Worm (Caenorhabditis elegans) whole organism, L4 larva: Measurements from ENCODE around the gene D1054.1.

ENCODE experiments used
- F37D6.2 ChIP-seq: sonication (generic microtip); optimal IDR thresholded peaks from 2 replicates; lab custom pipeline; 2016; ENCODE audit warnings: mild to moderate bottlenecking, missing genetic modification characterization, missing compliant biosample characterization
- R02D3.7 ChIP-seq: fragments of 150-350 bp; sonication (generic microtip); optimal IDR thresholded peaks from 3 replicates; lab custom pipeline; 2014; ENCODE audit warnings: missing biosample characterization, missing genetic modification characterization
- T20F7.1 ChIP-seq: fragments of 200-800 bp; sonication (Bioruptor generic); optimal IDR thresholded peaks from 2 replicates; lab custom pipeline; 2018; ENCODE audit warnings: mild to moderate bottlenecking, missing genetic modification characterization, missing compliant biosample characterization
- Y48G9A.11 ChIP-seq: fragments of 200-800 bp; sonication (Bioruptor generic); IDR thresholded peaks from 2 replicates; pipeline ENCODE4 v1.3.6; 2022; ENCODE audit warnings: missing genetic modification reagents, missing genetic modification characterization, missing compliant biosample characterization
- ZK337.2 ChIP-seq: fragments of 200-800 bp; sonication (Bioruptor generic); IDR thresholded peaks from 2 replicates; pipeline ENCODE4 v1.3.6; 2022; ENCODE audit warnings: missing genetic modification reagents, missing genetic modification characterization, missing compliant biosample characterization
- aha-1 ChIP-seq: fragments of 150-350 bp; peaks from one replicate; lab custom pipeline; 2014; ENCODE audit warnings: missing biosample characterization, missing genetic modification characterization
- aly-2 ChIP-seq: sonication (generic microtip); optimal IDR thresholded peaks from 2 replicates; lab custom pipeline; 2018; ENCODE audit warnings: missing biosample characterization, missing genetic modification characterization
- ama-1 ChIP-seq: fragments of 150-350 bp; optimal IDR thresholded peaks from 2 replicates; lab custom pipeline; 2014; ENCODE audit warnings: inconsistent platforms, mixed read lengths
- ceh-20 ChIP-seq: fragments of 200-800 bp; sonication (Bioruptor generic); IDR thresholded peaks from 2 replicates; pipeline ENCODE4 v1.3.6; 2022; ENCODE audit warnings: missing genetic modification reagents, missing genetic modification characterization, missing compliant biosample characterization
- ceh-28 ChIP-seq: fragments of 150-350 bp; optimal IDR thresholded peaks from 2 replicates; lab custom pipeline; 2014; ENCODE audit warnings: missing biosample characterization, missing genetic modification reagents, missing genetic modification characterization
- ceh-32 ChIP-seq: sonication (generic microtip); optimal IDR thresholded peaks from 2 replicates; lab custom pipeline; 2016; ENCODE audit warnings: mild to moderate bottlenecking, missing genetic modification characterization, missing compliant biosample characterization; ENCODE audit not compliant: poor library complexity
- ceh-44 ChIP-seq: fragments of 200-800 bp; sonication (Bioruptor generic); IDR thresholded peaks from 2 replicates; pipeline ENCODE4 v1.3.6; 2022; ENCODE audit warnings: missing genetic modification reagents, missing genetic modification characterization, missing compliant biosample characterization
- ceh-62 ChIP-seq: sonication (generic microtip); optimal IDR thresholded peaks from 2 replicates; lab custom pipeline; 2017; ENCODE audit warnings: missing biosample characterization, missing genetic modification characterization
- ceh-82 ChIP-seq: sonication (generic microtip); optimal IDR thresholded peaks from 2 replicates; lab custom pipeline; 2017; ENCODE audit warnings: missing biosample characterization, missing genetic modification characterization
- ces-1 ChIP-seq: fragments of 150-350 bp; sonication (generic microtip); optimal IDR thresholded peaks from 4 replicates; lab custom pipeline; 2014; ENCODE audit warnings: missing biosample characterization, missing genetic modification reagents, missing genetic modification characterization
- cey-2 ChIP-seq: sonication (generic microtip); optimal IDR thresholded peaks from 3 replicates; lab custom pipeline; 2017; ENCODE audit warnings: missing genetic modification characterization, mild to moderate bottlenecking, missing compliant biosample characterization, antibody characterized with exemption, borderline replicate concordance; ENCODE audit not compliant: insufficient read depth
- daf-16 ChIP-seq, 3 experiments: sonication (generic microtip); optimal IDR thresholded peaks; 2 replicates each; lab custom pipeline; 2016 to 2017; ENCODE audit warnings: missing genetic modification characterization in 3 of 3, missing genetic modification reagents in 3 of 3, mild to moderate bottlenecking in 2 of 3, missing compliant biosample characterization in 2 of 3, missing biosample characterization in 1 of 3, moderate library complexity in 1 of 3
- dmd-8 ChIP-seq: fragments of 200-800 bp; sonication (Bioruptor generic); IDR thresholded peaks from 2 replicates; pipeline ENCODE4 v1.3.6; 2022; ENCODE audit warnings: missing genetic modification characterization, missing compliant biosample characterization
- dve-1 ChIP-seq: sonication (generic microtip); optimal IDR thresholded peaks from 2 replicates; lab custom pipeline; 2017; ENCODE audit warnings: antibody characterized with exemption, mild to moderate bottlenecking, missing genetic modification characterization, missing compliant biosample characterization; ENCODE audit not compliant: insufficient read depth
- fkh-10 ChIP-seq: fragments of 150-350 bp; optimal IDR thresholded peaks from 2 replicates; lab custom pipeline; 2014; ENCODE audit warnings: missing biosample characterization, missing genetic modification reagents, missing genetic modification characterization
- hlh-11 ChIP-seq: fragments of 200-800 bp; sonication (Bioruptor generic); optimal IDR thresholded peaks from 2 replicates; lab custom pipeline; 2018; ENCODE audit warnings: mild to moderate bottlenecking, missing genetic modification characterization, missing compliant biosample characterization
- hlh-30 ChIP-seq: sonication (generic microtip); optimal IDR thresholded peaks from 2 replicates; lab custom pipeline; 2017; ENCODE audit warnings: antibody characterized with exemption, mild to moderate bottlenecking, missing genetic modification characterization, missing compliant biosample characterization; ENCODE audit not compliant: insufficient read depth
- lim-7 ChIP-seq: fragments of 200-800 bp; sonication (Bioruptor generic); IDR thresholded peaks from 2 replicates; pipeline ENCODE4 v1.3.6; 2022; ENCODE audit warnings: missing genetic modification characterization, missing compliant biosample characterization
- lin-13 ChIP-seq: fragments of 150-350 bp; optimal IDR thresholded peaks from 2 replicates; lab custom pipeline; 2014; ENCODE audit warnings: missing biosample characterization, missing genetic modification reagents, missing genetic modification characterization
- lin-38 ChIP-seq: fragments of 200-800 bp; sonication (Bioruptor generic); IDR thresholded peaks from 2 replicates; pipeline ENCODE4 v1.3.6; 2022; ENCODE audit warnings: missing genetic modification reagents, missing genetic modification characterization, missing compliant biosample characterization
- madf-9 ChIP-seq: fragments of 200-800 bp; sonication (Bioruptor generic); conservative IDR thresholded peaks from 2 replicates; pipeline ENCODE4 v1.3.6; 2022; ENCODE audit warnings: missing genetic modification reagents, missing genetic modification characterization, missing compliant biosample characterization
- mdl-1 ChIP-seq, 2 experiments: fragments of 150-350 bp in 1 of 2; sonication (generic microtip) in 1 of 2; optimal IDR thresholded peaks; 2 replicates each; lab custom pipeline; 2014 to 2017; ENCODE audit warnings: missing biosample characterization in 2 of 2, missing genetic modification characterization in 2 of 2
- mdt-29 ChIP-seq: fragments of 200-800 bp; sonication (Bioruptor generic); IDR thresholded peaks from 2 replicates; pipeline ENCODE4 v1.3.6; 2022; ENCODE audit warnings: missing genetic modification reagents, missing genetic modification characterization, missing compliant biosample characterization
- mep-1 ChIP-seq: fragments of 150-350 bp; sonication (generic microtip); optimal IDR thresholded peaks from 3 replicates; lab custom pipeline; 2014; ENCODE audit warnings: missing biosample characterization, missing genetic modification characterization
- nhr-102 ChIP-seq: sonication (generic microtip); optimal IDR thresholded peaks from 2 replicates; lab custom pipeline; 2016; ENCODE audit warnings: mild to moderate bottlenecking, missing genetic modification characterization, moderate library complexity, missing compliant biosample characterization
- nhr-11 ChIP-seq: fragments of 150-350 bp; optimal IDR thresholded peaks from 2 replicates; lab custom pipeline; 2014; ENCODE audit warnings: missing biosample characterization, missing genetic modification characterization
- nhr-237 ChIP-seq: sonication (generic microtip); optimal IDR thresholded peaks from 2 replicates; lab custom pipeline; 2017; ENCODE audit warnings: missing biosample characterization, missing genetic modification characterization
- nhr-28 ChIP-seq: fragments of 150-350 bp; optimal IDR thresholded peaks from 2 replicates; lab custom pipeline; 2014; ENCODE audit warnings: missing biosample characterization, missing genetic modification characterization
- nhr-41 ChIP-seq: fragments of 200-800 bp; sonication (Bioruptor generic); IDR thresholded peaks from 2 replicates; pipeline ENCODE4 v1.3.6; 2022; ENCODE audit warnings: missing genetic modification reagents, missing genetic modification characterization, missing compliant biosample characterization
- nhr-42 ChIP-seq: fragments of 200-800 bp; sonication (Bioruptor generic); IDR thresholded peaks from 2 replicates; pipeline ENCODE4 v1.3.6; 2022; ENCODE audit warnings: missing genetic modification characterization, missing compliant biosample characterization
- nhr-48 ChIP-seq: sonication (generic microtip); optimal IDR thresholded peaks from 2 replicates; lab custom pipeline; 2016; ENCODE audit warnings: mild to moderate bottlenecking, missing genetic modification characterization, missing compliant biosample characterization
- nhr-77 ChIP-seq: fragments of 150-350 bp; optimal IDR thresholded peaks from 2 replicates; lab custom pipeline; 2014; ENCODE audit warnings: missing biosample characterization, missing genetic modification characterization
- pha-4 ChIP-seq, 2 experiments: fragments of 150-350 bp in 1 of 2; fragments of 200-800 bp in 1 of 2; sonication (Bioruptor generic) in 1 of 2; IDR thresholded peaks in 1 of 2; optimal IDR thresholded peaks in 1 of 2; 2 replicates each; pipeline versions ENCODE4 v1.3.6 to Lab custom; 2014 to 2022; ENCODE audit warnings: missing genetic modification characterization in 2 of 2, missing genetic modification reagents in 2 of 2, missing biosample characterization in 1 of 2, missing compliant biosample characterization in 1 of 2
- php-3 ChIP-seq: fragments of 200-800 bp; sonication (Bioruptor generic); IDR thresholded peaks from 2 replicates; pipeline ENCODE4 v1.3.6; 2022; ENCODE audit warnings: missing genetic modification reagents, missing genetic modification characterization, missing compliant biosample characterization
- pqm-1 ChIP-seq: sonication (generic microtip); optimal IDR thresholded peaks from 2 replicates; lab custom pipeline; 2017; ENCODE audit warnings: missing biosample characterization, missing genetic modification characterization
- rbr-2 ChIP-seq: sonication (generic microtip); optimal IDR thresholded peaks from 2 replicates; lab custom pipeline; 2016; ENCODE audit warnings: missing genotype, missing genetic modification characterization, missing compliant biosample characterization
- saeg-2 ChIP-seq: fragments of 200-800 bp; sonication (Bioruptor generic); IDR thresholded peaks from 2 replicates; pipeline ENCODE4 v1.3.6; 2022; ENCODE audit warnings: missing genetic modification reagents, missing genetic modification characterization, missing compliant biosample characterization
- skn-1 ChIP-seq: fragments of 150-350 bp; optimal IDR thresholded peaks from 2 replicates; lab custom pipeline; 2014; ENCODE audit warnings: missing biosample characterization, missing genetic modification characterization
- spr-1 ChIP-seq: sonication (generic microtip); optimal IDR thresholded peaks from 2 replicates; lab custom pipeline; 2016; ENCODE audit warnings: mild to moderate bottlenecking, missing genetic modification characterization, missing compliant biosample characterization
- tag-97 ChIP-seq: fragments of 200-800 bp; sonication (Bioruptor generic); IDR thresholded peaks from 2 replicates; pipeline ENCODE4 v1.3.6; 2022; ENCODE audit warnings: missing genetic modification characterization, missing compliant biosample characterization
- tra-1 ChIP-seq: fragments of 200-800 bp; sonication (Bioruptor generic); IDR thresholded peaks from 2 replicates; pipeline ENCODE4 v1.3.6; 2022; ENCODE audit warnings: missing genetic modification reagents, missing genetic modification characterization, missing compliant biosample characterization
- unc-39 ChIP-seq: sonication (generic microtip); optimal IDR thresholded peaks from 2 replicates; lab custom pipeline; 2017; ENCODE audit warnings: missing biosample characterization, missing genetic modification characterization
- unc-62 ChIP-seq, 3 experiments: fragments of 150-350 bp in 1 of 3; sonication (generic microtip); optimal IDR thresholded peaks in 2 of 3; peaks in 1 of 3; 1 replicate in 1 of 3; 2 replicates in 2 of 3; lab custom pipeline; 2014 to 2017; ENCODE audit warnings: missing biosample characterization in 3 of 3, missing genetic modification characterization in 3 of 3, missing genetic modification reagents in 3 of 3, missing genotype in 1 of 3
- zfp-3 ChIP-seq: fragments of 200-800 bp; sonication (Bioruptor generic); conservative IDR thresholded peaks from 2 replicates; pipeline ENCODE4 v1.3.6; 2022; ENCODE audit warnings: missing genetic modification reagents, missing genetic modification characterization, missing compliant biosample characterization
- ztf-7 ChIP-seq: fragments of 150-350 bp; optimal IDR thresholded peaks from 2 replicates; lab custom pipeline; 2014; ENCODE audit warnings: missing biosample characterization, missing genetic modification characterization

The D1054.1 gene

ce11 chrV:10802060-10802459, 32.0 kb upstream of the D1054.1 start:
- TF ChIP-seq ama-1 (no peak), T20F7.1 (GFP tag; lab: Kevin White, UChicago) (peak; percentile 34), hlh-30 (tag; lab: Kevin White, UChicago) (peak; percentile 61), dve-1 (peak; percentile 96), pqm-1 (tag; lab: Kevin White, UChicago) (peak; percentile 67), ceh-20 (GFP tag; lab: Robert Waterston, UW) (peak; percentile 69; the same call in 1 of the 2 replicates), nhr-48 (tag; lab: Kevin White, UChicago) (peak; percentile 83), unc-39 (tag; lab: Kevin White, UChicago) (no peak), lim-7 (GFP tag; lab: Robert Waterston, UW) (no peak), ztf-7 (tag; lab: Kevin White, UChicago) (no peak), mep-1 (tag; lab: Kevin White, UChicago) (peak; percentile 33), unc-62 (GFP tag; optimal IDR thresholded peaks at IDR 0.05 in 1 of 2; lab: Kevin White, UChicago) (no peak), unc-62 (tag; optimal IDR thresholded peaks at IDR 0.05; lab: Kevin White, UChicago) (no peak), ZK337.2 (GFP tag; lab: Robert Waterston, UW) (no peak), rbr-2 (tag; lab: Kevin White, UChicago) (no peak), ceh-44 (GFP tag; lab: Robert Waterston, UW) (no peak), nhr-28 (peak; percentile 82), spr-1 (tag; lab: Kevin White, UChicago) (no peak), aha-1 (no peak), pha-4 (GFP tag; IDR thresholded peaks at IDR 0.05; lab: Robert Waterston, UW) (no peak), pha-4 (tag; optimal IDR thresholded peaks at IDR 0.05; lab: Kevin White, UChicago) (no peak), ces-1 (no peak), Y48G9A.11 (GFP tag; lab: Robert Waterston, UW) (no peak), nhr-237 (tag; lab: Kevin White, UChicago) (no peak), fkh-10 (GFP tag; lab: Kevin White, UChicago) (no peak), R02D3.7 (no peak), skn-1 (tag; lab: Kevin White, UChicago) (no peak), zfp-3 (GFP tag; lab: Robert Waterston, UW) (no peak), ceh-82 (tag; lab: Kevin White, UChicago) (no peak), nhr-41 (0 out of 2 replicates have a peak, but pooled peaks have one; percentile 54), nhr-42 (no peak), mdl-1 (tag; optimal IDR thresholded peaks at IDR 0.05; lab: Kevin White, UChicago) (peak in 1 of 2 experiments; percentile 49), madf-9 (GFP tag; lab: Robert Waterston, UW) (no peak), nhr-77 (tag; lab: Kevin White, UChicago) (peak; percentile 70), ceh-62 (tag; lab: Kevin White, UChicago) (no peak), hlh-11 (tag; lab: Kevin White, UChicago) (peak; percentile 95), ceh-28 (tag; lab: Kevin White, UChicago) (no peak), ceh-32 (no peak), mdt-29 (GFP tag; lab: Robert Waterston, UW) (0 out of 2 replicates have a peak, but pooled peaks have one; percentile 31), saeg-2 (GFP tag; lab: Robert Waterston, UW) (peak; percentile 80; the same call in 1 of the 2 replicates), F37D6.2 (tag; lab: Kevin White, UChicago) (no peak), tag-97 (GFP tag; lab: Robert Waterston, UW) (no peak), dmd-8 (GFP tag; lab: Robert Waterston, UW) (no peak), daf-16 (GFP tag; optimal IDR thresholded peaks at IDR 0.05; lab: Kevin White, UChicago) (peak in 1 of 2 experiments; percentile 77), daf-16 (tag; optimal IDR thresholded peaks at IDR 0.05; lab: Kevin White, UChicago) (peak; percentile 93), nhr-102 (tag; lab: Kevin White, UChicago) (peak; percentile 88), lin-38 (GFP tag; lab: Robert Waterston, UW) (no peak), tra-1 (GFP tag; lab: Robert Waterston, UW) (peak; percentile 95), nhr-11 (tag; lab: Kevin White, UChicago) (no peak), cey-2 (no peak), php-3 (GFP tag; lab: Robert Waterston, UW) (peak; percentile 96), aly-2 (tag; lab: Kevin White, UChicago) (no peak), lin-13 (GFP tag; lab: Kevin White, UChicago) (no peak)
